Fruit fly (Drosophila melanogaster) whole organism, embryonic: Measurements from ENCODE around the gene Jhbp16.

Experiments
- Asciz ChIP-seq: fragments of 200-800 bp; sonication (Bioruptor generic); optimal IDR thresholded peaks from 2 replicates; lab custom pipeline; 2017; ENCODE audit warnings: missing biosample characterization, mild to moderate bottlenecking, missing genetic modification characterization, missing genetic modification reagents
- Bdp1 ChIP-seq: fragments of 200-800 bp; sonication (Bioruptor generic); optimal IDR thresholded peaks from 3 replicates; lab custom pipeline; 2016; ENCODE audit warnings: missing biosample characterization, missing genetic modification characterization
- CG10267 ChIP-seq: fragments of 200-800 bp; sonication (Bioruptor generic); optimal IDR thresholded peaks from 2 replicates; lab custom pipeline; 2018; ENCODE audit warnings: missing biosample characterization, mild to moderate bottlenecking, missing genetic modification characterization, moderate library complexity
- CG10654 ChIP-seq: fragments of 200-800 bp; sonication (Bioruptor generic); optimal IDR thresholded peaks from 2 replicates; lab custom pipeline; 2016; ENCODE audit warnings: missing biosample characterization, missing genetic modification characterization
- CG10979 ChIP-seq: fragments of 200-800 bp; sonication (Bioruptor generic); optimal IDR thresholded peaks from 2 replicates; lab custom pipeline; 2018; ENCODE audit warnings: missing biosample characterization, mild to moderate bottlenecking, missing genetic modification characterization, moderate library complexity
- CG12391 ChIP-seq: fragments of 200-800 bp; sonication (Bioruptor generic); optimal IDR thresholded peaks from 3 replicates; lab custom pipeline; 2018; ENCODE audit warnings: missing biosample characterization, mild to moderate bottlenecking, missing genetic modification characterization, moderate library complexity
- CG13424 ChIP-seq: fragments of 200-800 bp; sonication (Bioruptor generic); optimal IDR thresholded peaks from 2 replicates; lab custom pipeline; 2019; ENCODE audit warnings: missing biosample characterization, mild to moderate bottlenecking, missing genetic modification characterization, moderate library complexity
- CG14710 ChIP-seq: fragments of 200-800 bp; sonication (Bioruptor generic); optimal IDR thresholded peaks from 3 replicates; lab custom pipeline; 2019; ENCODE audit warnings: missing biosample characterization, mild to moderate bottlenecking, missing genetic modification characterization, moderate library complexity
- CG1529 ChIP-seq: fragments of 200-800 bp; sonication (Bioruptor generic); optimal IDR thresholded peaks from 3 replicates; lab custom pipeline; 2018; ENCODE audit warnings: missing biosample characterization, missing genetic modification characterization
- CG15601 ChIP-seq: fragments of 200-800 bp; sonication (Bioruptor generic); optimal IDR thresholded peaks from 3 replicates; lab custom pipeline; 2019; ENCODE audit warnings: missing biosample characterization, mild to moderate bottlenecking, missing genetic modification characterization, moderate library complexity
- CG16815 ChIP-seq: fragments of 200-800 bp; sonication (Bioruptor generic); optimal IDR thresholded peaks from 3 replicates; lab custom pipeline; 2017; ENCODE audit warnings: missing biosample characterization, mild to moderate bottlenecking, missing genetic modification characterization
- CG17612 ChIP-seq: fragments of 200-800 bp; sonication (Bioruptor generic); IDR thresholded peaks from 2 replicates; pipeline ENCODE4 v1.3.6; 2022; ENCODE audit warnings: missing biosample characterization, missing genetic modification characterization
- CG1832 ChIP-seq: fragments of 200-800 bp; sonication (Bioruptor generic); optimal IDR thresholded peaks from 2 replicates; lab custom pipeline; 2017; ENCODE audit warnings: missing biosample characterization, mild to moderate bottlenecking, missing genetic modification characterization, inconsistent platforms
- CG2875 ChIP-seq: fragments of 200-800 bp; sonication (Bioruptor generic); optimal IDR thresholded peaks from 2 replicates; lab custom pipeline; 2017; ENCODE audit warnings: missing biosample characterization, mild to moderate bottlenecking, missing genetic modification characterization, missing genetic modification reagents
- CG3838 ChIP-seq: fragments of 200-800 bp; sonication (Bioruptor generic); optimal IDR thresholded peaks from 3 replicates; lab custom pipeline; 2016; ENCODE audit warnings: missing biosample characterization, missing genetic modification characterization
- CG4360 ChIP-seq: fragments of 200-800 bp; sonication (Bioruptor generic); IDR thresholded peaks from 2 replicates; pipeline ENCODE4 v1.3.6; 2022; ENCODE audit warnings: missing biosample characterization, missing genetic modification characterization
- CG6254 ChIP-seq: fragments of 200-800 bp; sonication (Bioruptor generic); optimal IDR thresholded peaks from 3 replicates; lab custom pipeline; 2017; ENCODE audit warnings: mild to moderate bottlenecking, missing biosample characterization, missing genetic modification reagents, missing genetic modification characterization
- CG7556 ChIP-seq: fragments of 200-800 bp; sonication (Bioruptor generic); optimal IDR thresholded peaks from 2 replicates; lab custom pipeline; 2017; ENCODE audit warnings: missing biosample characterization, mild to moderate bottlenecking, missing genetic modification characterization
- CG8388 ChIP-seq: fragments of 200-800 bp; sonication (Bioruptor generic); optimal IDR thresholded peaks from 2 replicates; lab custom pipeline; 2019; ENCODE audit warnings: missing biosample characterization, mild to moderate bottlenecking, missing genetic modification characterization, moderate library complexity
- CG8924 ChIP-seq: fragments of 200-800 bp; optimal IDR thresholded peaks from 3 replicates; lab custom pipeline; 2019; ENCODE audit warnings: missing biosample characterization, mild to moderate bottlenecking, missing genetic modification characterization, moderate library complexity
- CG9437 ChIP-seq: fragments of 200-800 bp; sonication (Bioruptor generic); optimal IDR thresholded peaks from 2 replicates; lab custom pipeline; 2018; ENCODE audit warnings: missing biosample characterization, mild to moderate bottlenecking, missing genetic modification characterization
- Dfd ChIP-seq, 2 experiments: fragments of >200 bp; optimal IDR thresholded peaks; 2 replicates each; lab custom pipeline; 2017; ENCODE audit warnings: missing biosample characterization in 2 of 2, missing genetic modification characterization in 2 of 2
- Doc3 ChIP-seq: fragments of 200-800 bp; sonication (Bioruptor generic); IDR thresholded peaks from 3 replicates; pipeline ENCODE4 v1.3.6; 2022; ENCODE audit warnings: missing biosample characterization, missing genetic modification characterization; ENCODE audit not compliant: partially characterized antibody
- Drgx ChIP-seq: fragments of 200-800 bp; sonication (Bioruptor generic); IDR thresholded peaks from 2 replicates; pipeline ENCODE4 v1.3.6; 2022; ENCODE audit warnings: missing biosample characterization, missing genetic modification characterization
- Eip74EF ChIP-seq, 2 experiments: fragments of 200-800 bp in 1 of 2; fragments of >200 bp in 1 of 2; sonication (Bioruptor generic) in 1 of 2; optimal IDR thresholded peaks; 2 replicates each; lab custom pipeline; 2017 to 2019; ENCODE audit warnings: missing biosample characterization in 2 of 2, missing genetic modification characterization in 2 of 2, mild to moderate bottlenecking in 1 of 2, moderate library complexity in 1 of 2
- HmgD ChIP-seq: fragments of 200-800 bp; sonication (Bioruptor generic); optimal IDR thresholded peaks from 3 replicates; lab custom pipeline; 2016; ENCODE audit warnings: missing biosample characterization, missing genetic modification characterization
- Hr3 ChIP-seq: fragments of 200-800 bp; sonication (Bioruptor generic); optimal IDR thresholded peaks from 3 replicates; lab custom pipeline; 2016; ENCODE audit warnings: missing biosample characterization, missing genetic modification characterization
- Oli ChIP-seq: fragments of 200-800 bp; sonication (Bioruptor generic); optimal IDR thresholded peaks from 2 replicates; lab custom pipeline; 2018; ENCODE audit warnings: missing biosample characterization, mild to moderate bottlenecking, missing genetic modification characterization, moderate library complexity
- PHDP ChIP-seq: fragments of 200-800 bp; sonication (Bioruptor generic); optimal IDR thresholded peaks from 3 replicates; lab custom pipeline; 2018; ENCODE audit warnings: missing biosample characterization, mild to moderate bottlenecking, missing genetic modification characterization, moderate library complexity
- Ptx1 ChIP-seq: fragments of 200-800 bp; sonication (Bioruptor generic); IDR thresholded peaks from 2 replicates; pipeline ENCODE4 v1.3.6; 2022; ENCODE audit warnings: missing biosample characterization, missing genetic modification characterization
- Sox100B ChIP-seq: fragments of 200-800 bp; sonication (Bioruptor generic); optimal IDR thresholded peaks from 3 replicates; lab custom pipeline; 2018; ENCODE audit warnings: missing biosample characterization, mild to moderate bottlenecking, missing genetic modification characterization
- Trl ChIP-seq, 3 experiments: fragments of >200 bp in 2 of 3; fragments of 200-800 bp in 1 of 3; sonication (Bioruptor generic) in 1 of 3; optimal IDR thresholded peaks; 2 replicates in 1 of 3; 3 replicates in 2 of 3; lab custom pipeline; 2016 to 2017; ENCODE audit warnings: missing biosample characterization in 1 of 3, missing genetic modification characterization in 1 of 3
- Xbp1 ChIP-seq: fragments of 200-800 bp; sonication (Bioruptor generic); optimal IDR thresholded peaks from 3 replicates; lab custom pipeline; 2016; ENCODE audit warnings: missing biosample characterization, mild to moderate bottlenecking, missing genetic modification characterization
- bowl ChIP-seq: fragments of 200-800 bp; sonication (Bioruptor generic); IDR thresholded peaks from 2 replicates; pipeline ENCODE4 v1.3.6; 2022; ENCODE audit warnings: missing biosample characterization, missing genetic modification characterization
- btn ChIP-seq: fragments of 200-800 bp; sonication (Bioruptor generic); optimal IDR thresholded peaks from 2 replicates; lab custom pipeline; 2016; ENCODE audit warnings: missing biosample characterization, missing genetic modification characterization
- cad ChIP-seq: fragments of >200 bp; optimal IDR thresholded peaks from 2 replicates; lab custom pipeline; 2017; ENCODE audit warnings: missing biosample characterization, missing genetic modification characterization
- corto ChIP-seq: fragments of 200-800 bp; sonication (Bioruptor generic); optimal IDR thresholded peaks from 2 replicates; lab custom pipeline; 2016; ENCODE audit warnings: missing biosample characterization, mild to moderate bottlenecking, missing genetic modification characterization, moderate library complexity
- dmrt11E ChIP-seq: fragments of 200-800 bp; sonication (Bioruptor generic); optimal IDR thresholded peaks from 3 replicates; lab custom pipeline; 2018; ENCODE audit warnings: missing biosample characterization, mild to moderate bottlenecking, missing genetic modification characterization, moderate library complexity
- ewg ChIP-seq: fragments of 200-800 bp; sonication (Bioruptor generic); optimal IDR thresholded peaks from 3 replicates; lab custom pipeline; 2017; ENCODE audit warnings: mild to moderate bottlenecking, missing biosample characterization, missing genetic modification reagents, missing genetic modification characterization
- fd3F ChIP-seq: fragments of 200-800 bp; sonication (Bioruptor generic); optimal IDR thresholded peaks from 2 replicates; lab custom pipeline; 2018; ENCODE audit warnings: missing biosample characterization, mild to moderate bottlenecking, missing genetic modification characterization, moderate library complexity
- hkb ChIP-seq, 2 experiments: fragments of 200-800 bp in 1 of 2; fragments of >200 bp in 1 of 2; sonication (Bioruptor generic) in 1 of 2; IDR thresholded peaks in 1 of 2; optimal IDR thresholded peaks in 1 of 2; 2 replicates each; pipeline versions ENCODE4 v1.3.6 to Lab custom; 2017 to 2022; ENCODE audit warnings: missing biosample characterization in 1 of 2, missing genetic modification characterization in 1 of 2
- lov ChIP-seq, 2 experiments: fragments of 200-800 bp in 1 of 2; fragments of >200 bp in 1 of 2; sonication (Bioruptor generic) in 1 of 2; IDR thresholded peaks in 1 of 2; optimal IDR thresholded peaks in 1 of 2; 2 replicates in 1 of 2; 3 replicates in 1 of 2; pipeline versions ENCODE4 v1.3.6 to Lab custom; 2017 to 2022; ENCODE audit warnings: missing biosample characterization in 1 of 2, missing genetic modification characterization in 1 of 2
- ro ChIP-seq: fragments of 200-800 bp; sonication (Bioruptor generic); IDR thresholded peaks from 2 replicates; pipeline ENCODE4 v1.3.6; 2022; ENCODE audit warnings: missing biosample characterization, missing genetic modification characterization
- sisA ChIP-seq: fragments of 200-800 bp; sonication (Bioruptor generic); IDR thresholded peaks from 2 replicates; pipeline ENCODE4 v1.3.6; 2022; ENCODE audit warnings: missing biosample characterization, missing genetic modification characterization
- sr ChIP-seq: fragments of 200-800 bp; sonication (Bioruptor generic); IDR thresholded peaks from 3 replicates; pipeline ENCODE4 v1.3.6; 2022; ENCODE audit warnings: missing biosample characterization, missing genetic modification characterization

Jhbp16 gene

DNA sequence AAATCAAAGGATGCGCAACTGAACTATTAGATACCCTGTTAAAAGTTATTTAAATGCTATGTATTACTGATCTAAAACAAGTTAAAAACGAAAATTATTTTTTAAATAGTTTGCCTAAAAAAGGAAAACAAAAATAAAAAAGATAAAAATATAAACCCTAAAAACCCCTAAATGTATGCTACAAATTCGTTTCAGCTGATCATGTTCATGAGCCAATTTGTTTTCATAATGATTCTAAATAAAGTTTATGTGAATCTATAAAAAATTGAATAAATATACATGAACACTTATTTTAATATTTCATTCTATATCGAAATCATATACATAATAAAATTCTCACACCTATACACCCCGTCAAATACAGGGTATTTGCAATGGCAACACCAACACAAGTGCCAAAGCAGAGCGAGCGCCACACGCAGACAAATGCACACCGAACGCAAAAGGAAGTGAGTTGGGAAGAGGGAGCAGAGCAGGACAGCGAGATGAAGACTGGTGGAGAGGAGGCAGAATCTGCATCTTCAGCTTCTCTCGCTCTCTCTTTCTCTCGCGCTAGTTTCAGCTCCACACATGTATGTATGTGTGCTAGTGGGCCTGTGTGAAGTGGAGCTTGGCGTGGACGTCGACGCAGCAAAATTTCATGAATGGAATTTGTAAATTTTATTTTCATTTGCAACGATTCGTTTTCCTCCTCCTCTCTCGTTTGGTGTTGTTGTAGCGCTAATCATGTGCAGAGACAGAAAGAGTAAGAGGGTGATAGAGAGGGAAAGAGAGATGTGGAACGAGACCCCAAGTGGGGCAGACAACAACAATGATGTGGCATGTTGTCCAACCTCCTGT lies 12.9 kb upstream of the Jhbp16 start (continued):
- peak; percentile 33 for TF ChIP-seq CG8388
- peak; percentile 15 for TF ChIP-seq PHDP (tag; lab: Kevin White, UChicago)
- peak; percentile 12 to 40 for TF ChIP-seq Trl (optimal IDR thresholded peaks at IDR 0.05; lab: Kevin White, UChicago)
- TF ChIP-seq Trl (GFP tag; optimal IDR thresholded peaks at IDR 0.05; lab: Kevin White, UChicago), result no peak
- no peak for TF ChIP-seq corto (GFP tag; lab: Kevin White, UChicago)
- TF ChIP-seq Ptx1, result peak; percentile 33; the same call in 1 of the 2 replicates
- TF ChIP-seq Drgx (GFP tag; lab: Robert Waterston, UW), result peak; percentile 69; the same call in 1 of the 2 replicates
- TF ChIP-seq fd3F (GFP tag; lab: Kevin White, UChicago), result no peak
- no peak for TF ChIP-seq CG3838
- peak; percentile 11 for TF ChIP-seq Hr3 (GFP tag; lab: Kevin White, UChicago)
- TF ChIP-seq CG2875 (GFP tag; lab: Kevin White, UChicago), result peak; percentile 6
- peak; percentile 56 for TF ChIP-seq CG12391 (tag; lab: Kevin White, UChicago)
- peak; percentile 44 for TF ChIP-seq Oli (tag; lab: Kevin White, UChicago)
- peak; percentile 47 for TF ChIP-seq dmrt11E (tag; lab: Kevin White, UChicago)
- peak; percentile 55 for TF ChIP-seq CG7556 (GFP tag; lab: Kevin White, UChicago)
- peak; percentile 63 for TF ChIP-seq CG10979 (tag; lab: Kevin White, UChicago)
- no peak for TF ChIP-seq sr
- no peak for TF ChIP-seq bowl
- peak; percentile 26 for TF ChIP-seq CG6254 (GFP tag; lab: Kevin White, UChicago)
- no peak for TF ChIP-seq sisA (GFP tag; lab: Robert Waterston, UW)
- no peak for TF ChIP-seq Bdp1
- no peak for TF ChIP-seq btn (GFP tag; lab: Kevin White, UChicago)
- peak; percentile 35 for TF ChIP-seq CG1529 (GFP tag; lab: Kevin White, UChicago)
- TF ChIP-seq CG8924 (tag; lab: Kevin White, UChicago), result peak; percentile 39
- TF ChIP-seq lov (optimal IDR thresholded peaks at IDR 0.05; lab: Kevin White, UChicago), result no peak
- no peak for TF ChIP-seq lov (GFP tag; IDR thresholded peaks at IDR 0.05; lab: Robert Waterston, UW)
- TF ChIP-seq ewg (GFP tag; lab: Kevin White, UChicago), result peak; percentile 8
- TF ChIP-seq CG9437 (GFP tag; lab: Kevin White, UChicago), result peak; percentile 38
- no peak for TF ChIP-seq hkb (optimal IDR thresholded peaks at IDR 0.05; lab: Kevin White, UChicago)
- TF ChIP-seq hkb (GFP tag; IDR thresholded peaks at IDR 0.05; lab: Robert Waterston, UW), result 0 out of 2 replicates have a peak, but pooled peaks have one; percentile 14
- TF ChIP-seq Asciz (GFP tag; lab: Kevin White, UChicago), result peak; percentile 37
- no peak for TF ChIP-seq CG17612 (GFP tag; lab: Robert Waterston, UW)
- peak; percentile 42 for TF ChIP-seq CG14710
- TF ChIP-seq Dfd (GFP tag; optimal IDR thresholded peaks at IDR 0.05; lab: Kevin White, UChicago), result no peak
- peak; percentile 27 for TF ChIP-seq CG15601 (tag; lab: Kevin White, UChicago)
- TF ChIP-seq CG16815, result peak; percentile 11
- no peak for TF ChIP-seq Doc3 (GFP tag; lab: Robert Waterston, UW)
- no peak for TF ChIP-seq cad (GFP tag; lab: Kevin White, UChicago)
- no peak for TF ChIP-seq ro (GFP tag; lab: Robert Waterston, UW)
- peak; percentile 46 for TF ChIP-seq CG1832 (GFP tag; lab: Kevin White, UChicago)
- TF ChIP-seq Xbp1 (GFP tag; lab: Kevin White, UChicago), result peak; percentile 6
- peak; percentile 2 for TF ChIP-seq CG10654 (GFP tag; lab: Kevin White, UChicago)
- peak; percentile 41 for TF ChIP-seq CG13424 (tag; lab: Kevin White, UChicago)
- TF ChIP-seq Sox100B (GFP tag; lab: Kevin White, UChicago), result peak; percentile 58
- TF ChIP-seq HmgD (GFP tag; lab: Kevin White, UChicago), result no peak
- TF ChIP-seq CG10267 (tag; lab: Kevin White, UChicago), result peak; percentile 43
- TF ChIP-seq Eip74EF (GFP tag; optimal IDR thresholded peaks at IDR 0.05; lab: Kevin White, UChicago), result peak in 1 of 2 experiments; percentile 24
- peak; percentile 54; the same call in 1 of the 2 replicates for TF ChIP-seq CG4360 (GFP tag; lab: Robert Waterston, UW)
